Fruit fly (Drosophila melanogaster) whole organism, embryonic: ENCODE measurements around the gene mei-218.

ENCODE experiments used
- BEAF-32 ChIP-seq: fragments of 200-800 bp; sonication (Bioruptor generic); optimal IDR thresholded peaks from 3 replicates; lab custom pipeline; 2017; ENCODE audit warnings: missing biosample characterization, missing genetic modification characterization, mild to moderate bottlenecking, moderate library complexity, missing genetic modification reagents
- CG11723 ChIP-seq: fragments of 200-800 bp; sonication (Bioruptor generic); optimal IDR thresholded peaks from 2 replicates; lab custom pipeline; 2017; ENCODE audit warnings: missing biosample characterization, mild to moderate bottlenecking, missing genetic modification characterization
- CG12659 ChIP-seq: fragments of 200-800 bp; sonication (Bioruptor generic); optimal IDR thresholded peaks from 3 replicates; lab custom pipeline; 2017; ENCODE audit warnings: mild to moderate bottlenecking, missing biosample characterization, missing genetic modification reagents, missing genetic modification characterization
- CG14441 ChIP-seq: fragments of 200-800 bp; sonication (Bioruptor generic); IDR thresholded peaks from 2 replicates; pipeline ENCODE4 v1.3.6; 2022; ENCODE audit warnings: missing biosample characterization, missing genetic modification characterization
- CG1603 ChIP-seq: fragments of 200-800 bp; sonication (Bioruptor generic); optimal IDR thresholded peaks from 2 replicates; lab custom pipeline; 2019; ENCODE audit warnings: missing biosample characterization, mild to moderate bottlenecking, missing genetic modification characterization, moderate library complexity
- CG33213 ChIP-seq: fragments of 200-800 bp; sonication (Bioruptor generic); optimal IDR thresholded peaks from 3 replicates; lab custom pipeline; 2016; ENCODE audit warnings: missing biosample characterization, missing genetic modification characterization
- CG34224 ChIP-seq: fragments of 200-800 bp; sonication (Bioruptor generic); IDR thresholded peaks from 3 replicates; pipeline ENCODE4 v1.3.6; 2022; ENCODE audit warnings: missing biosample characterization, missing genetic modification characterization; ENCODE audit not compliant: partially characterized antibody
- CG34376 ChIP-seq: fragments of 200-800 bp; sonication (Bioruptor generic); optimal IDR thresholded peaks from 2 replicates; lab custom pipeline; 2018; ENCODE audit warnings: missing biosample characterization, mild to moderate bottlenecking, missing genetic modification characterization
- CG3838 ChIP-seq: fragments of 200-800 bp; sonication (Bioruptor generic); optimal IDR thresholded peaks from 3 replicates; lab custom pipeline; 2016; ENCODE audit warnings: missing biosample characterization, missing genetic modification characterization
- CG4282 ChIP-seq: fragments of 200-800 bp; sonication (Bioruptor generic); optimal IDR thresholded peaks from 2 replicates; lab custom pipeline; 2016; ENCODE audit warnings: missing biosample characterization, missing genetic modification characterization
- CG4360 ChIP-seq: fragments of 200-800 bp; sonication (Bioruptor generic); IDR thresholded peaks from 2 replicates; pipeline ENCODE4 v1.3.6; 2022; ENCODE audit warnings: missing biosample characterization, missing genetic modification characterization
- CG6791 ChIP-seq: fragments of 200-800 bp; sonication (Bioruptor generic); IDR thresholded peaks from 3 replicates; pipeline ENCODE4 v1.3.6; 2022; ENCODE audit warnings: missing biosample characterization, missing genetic modification characterization; ENCODE audit not compliant: partially characterized antibody
- CG7987 ChIP-seq: fragments of 200-800 bp; sonication (Bioruptor generic); optimal IDR thresholded peaks from 2 replicates; lab custom pipeline; 2018; ENCODE audit warnings: missing biosample characterization, mild to moderate bottlenecking, missing genetic modification characterization, moderate library complexity
- CG8388 ChIP-seq: fragments of 200-800 bp; sonication (Bioruptor generic); optimal IDR thresholded peaks from 2 replicates; lab custom pipeline; 2019; ENCODE audit warnings: missing biosample characterization, mild to moderate bottlenecking, missing genetic modification characterization, moderate library complexity
- CG9932 ChIP-seq: fragments of 200-800 bp; sonication (Bioruptor generic); IDR thresholded peaks from 2 replicates; pipeline ENCODE4 v1.3.6; 2022; ENCODE audit warnings: missing biosample characterization, missing genetic modification characterization
- CrebB ChIP-seq: fragments of 200-800 bp; sonication (Bioruptor generic); optimal IDR thresholded peaks from 3 replicates; lab custom pipeline; 2018; ENCODE audit warnings: missing biosample characterization, mild to moderate bottlenecking, missing genetic modification characterization
- Dek ChIP-seq: fragments of 200-800 bp; sonication (Bioruptor generic); optimal IDR thresholded peaks from 3 replicates; lab custom pipeline; 2019; ENCODE audit warnings: missing biosample characterization, mild to moderate bottlenecking, missing genetic modification characterization, moderate library complexity
- Dll ChIP-seq: fragments of 200-800 bp; sonication (Bioruptor generic); IDR thresholded peaks from 4 replicates; pipeline ENCODE4 v1.3.6; 2022; ENCODE audit warnings: missing biosample characterization, missing genetic modification characterization; ENCODE audit not compliant: partially characterized antibody
- Dp ChIP-seq: fragments of 200-800 bp; sonication (Bioruptor generic); optimal IDR thresholded peaks from 2 replicates; lab custom pipeline; 2018; ENCODE audit warnings: missing biosample characterization, mild to moderate bottlenecking, missing genetic modification characterization, moderate library complexity
- E2f2 ChIP-seq: fragments of 200-800 bp; sonication (Bioruptor generic); IDR thresholded peaks from 2 replicates; pipeline ENCODE4 v1.3.6; 2022; ENCODE audit warnings: missing biosample characterization, missing genetic modification characterization
- Gug ChIP-seq: fragments of 200-800 bp; sonication (Bioruptor generic); IDR thresholded peaks from 4 replicates; pipeline ENCODE4 v1.3.6; 2022; ENCODE audit warnings: missing biosample characterization, missing genetic modification characterization
- HLH4C ChIP-seq: fragments of 200-800 bp; sonication (Bioruptor generic); IDR thresholded peaks from 3 replicates; pipeline ENCODE4 v1.3.6; 2022; ENCODE audit warnings: missing biosample characterization, missing genetic modification characterization; ENCODE audit not compliant: partially characterized antibody
- Hr39 ChIP-seq: fragments of >200 bp; optimal IDR thresholded peaks from 2 replicates; lab custom pipeline; 2017
- Lhr ChIP-seq: fragments of 200-800 bp; sonication (Bioruptor generic); optimal IDR thresholded peaks from 3 replicates; lab custom pipeline; 2017; ENCODE audit warnings: mild to moderate bottlenecking, missing biosample characterization, missing genetic modification reagents, missing genetic modification characterization
- Lpt ChIP-seq: fragments of >200 bp; optimal IDR thresholded peaks from 2 replicates; lab custom pipeline; 2018; ENCODE audit warnings: missing biosample characterization, missing genetic modification characterization
- MBD-R2 ChIP-seq: fragments of 200-800 bp; sonication (Bioruptor generic); IDR thresholded peaks from 2 replicates; pipeline ENCODE4 v1.3.6; 2022; ENCODE audit warnings: missing biosample characterization, missing genetic modification characterization
- MESR4 ChIP-seq: fragments of 200-800 bp; sonication (Bioruptor generic); optimal IDR thresholded peaks from 2 replicates; lab custom pipeline; 2018; ENCODE audit warnings: missing biosample characterization, mild to moderate bottlenecking, missing genetic modification characterization, moderate library complexity
- Opbp ChIP-seq: fragments of 200-800 bp; sonication (Bioruptor generic); IDR thresholded peaks from 3 replicates; pipeline ENCODE4 v1.3.6; 2022; ENCODE audit warnings: missing biosample characterization, missing genetic modification characterization; ENCODE audit not compliant: partially characterized antibody
- Side ChIP-seq: fragments of 200-800 bp; sonication (Bioruptor generic); optimal IDR thresholded peaks from 2 replicates; lab custom pipeline; 2016; ENCODE audit warnings: missing biosample characterization, missing genetic modification characterization
- Sin3A ChIP-seq: fragments of >200 bp; optimal IDR thresholded peaks from 2 replicates; lab custom pipeline; 2018
- Sry-δ ChIP-seq: fragments of 200-800 bp; sonication (Bioruptor generic); optimal IDR thresholded peaks from 2 replicates; lab custom pipeline; 2016; ENCODE audit warnings: missing biosample characterization, missing genetic modification characterization
- btn ChIP-seq: fragments of 200-800 bp; sonication (Bioruptor generic); optimal IDR thresholded peaks from 2 replicates; lab custom pipeline; 2016; ENCODE audit warnings: missing biosample characterization, missing genetic modification characterization
- chm ChIP-seq: fragments of 200-800 bp; sonication (Bioruptor generic); IDR thresholded peaks from 2 replicates; pipeline ENCODE4 v1.3.6; 2022; ENCODE audit warnings: missing biosample characterization, missing genetic modification characterization
- da ChIP-seq: fragments of 200-800 bp; sonication (Bioruptor generic); optimal IDR thresholded peaks from 2 replicates; lab custom pipeline; 2016; ENCODE audit warnings: missing biosample characterization, missing genetic modification characterization
- emc ChIP-seq: fragments of 200-800 bp; sonication (Bioruptor generic); optimal IDR thresholded peaks from 2 replicates; lab custom pipeline; 2016; ENCODE audit warnings: missing biosample characterization, missing genetic modification characterization
- gfzf ChIP-seq: fragments of 200-800 bp; sonication (Bioruptor generic); optimal IDR thresholded peaks from 2 replicates; lab custom pipeline; 2016; ENCODE audit warnings: missing biosample characterization, mild to moderate bottlenecking, missing genetic modification characterization, moderate library complexity
- grn ChIP-seq: fragments of 200-800 bp; sonication (Bioruptor generic); optimal IDR thresholded peaks from 3 replicates; lab custom pipeline; 2017; ENCODE audit warnings: missing biosample characterization, missing genetic modification characterization
- ham ChIP-seq: fragments of 200-800 bp; sonication (Bioruptor generic); IDR thresholded peaks from 2 replicates; pipeline ENCODE4 v1.3.6; 2022; ENCODE audit warnings: missing biosample characterization, missing genetic modification characterization
- hbn ChIP-seq: fragments of 200-800 bp; sonication (Bioruptor generic); IDR thresholded peaks from 2 replicates; pipeline ENCODE4 v1.3.6; 2022; ENCODE audit warnings: missing biosample characterization, missing genetic modification characterization; ENCODE audit not compliant: partially characterized antibody
- mam ChIP-seq: fragments of 200-800 bp; sonication (Bioruptor generic); optimal IDR thresholded peaks from 3 replicates; lab custom pipeline; 2016; ENCODE audit warnings: missing biosample characterization, missing genetic modification characterization
- nmo ChIP-seq: fragments of 200-800 bp; sonication (Bioruptor generic); optimal IDR thresholded peaks from 2 replicates; lab custom pipeline; 2018; ENCODE audit warnings: missing biosample characterization, mild to moderate bottlenecking, missing genetic modification characterization, moderate library complexity
- nom ChIP-seq: fragments of 200-800 bp; sonication (Bioruptor generic); optimal IDR thresholded peaks from 2 replicates; lab custom pipeline; 2017; ENCODE audit warnings: missing biosample characterization, missing genetic modification characterization, mild to moderate bottlenecking, moderate library complexity, missing genetic modification reagents
- ro ChIP-seq: fragments of 200-800 bp; sonication (Bioruptor generic); IDR thresholded peaks from 2 replicates; pipeline ENCODE4 v1.3.6; 2022; ENCODE audit warnings: missing biosample characterization, missing genetic modification characterization
- sens ChIP-seq: fragments of 200-800 bp; sonication (Bioruptor generic); peaks from one replicate; lab custom pipeline; 2016; ENCODE audit warnings: missing biosample characterization, missing genetic modification characterization
- sens-2 ChIP-seq: fragments of 200-800 bp; sonication (Bioruptor generic); IDR thresholded peaks from 2 replicates; pipeline ENCODE4 v1.3.6; 2022; ENCODE audit warnings: missing biosample characterization, missing genetic modification characterization
- sna ChIP-seq: fragments of 200-800 bp; sonication (Bioruptor generic); IDR thresholded peaks from 2 replicates; pipeline ENCODE4 v1.3.6; 2022; ENCODE audit warnings: missing biosample characterization, missing genetic modification characterization; ENCODE audit not compliant: partially characterized antibody
- sob ChIP-seq: fragments of 200-800 bp; sonication (Bioruptor generic); IDR thresholded peaks from 2 replicates; pipeline ENCODE4 v1.3.6; 2022; ENCODE audit warnings: missing biosample characterization, missing genetic modification characterization
- vvl ChIP-seq: fragments of 200-800 bp; sonication (Bioruptor generic); IDR thresholded peaks from 2 replicates; pipeline ENCODE4 v1.3.6; 2022; ENCODE audit warnings: missing biosample characterization, missing genetic modification characterization

mei-218 gene

dm6 chrX:17160396-17161040 lies 17.7 kb upstream of the mei-218 start (continued):
- TF ChIP-seq Lpt (GFP tag; lab: Kevin White, UChicago) (no peak), CG3838 (GFP tag; lab: Kevin White, UChicago) (peak; percentile 2), CG14441 (GFP tag; lab: Robert Waterston, UW) (no peak), Dll (GFP tag; lab: Robert Waterston, UW) (no peak), CG4360 (GFP tag; lab: Robert Waterston, UW) (peak; percentile 98), Hr39 (lab: Kevin White, UChicago) (no peak), CG34376 (GFP tag; lab: Kevin White, UChicago) (no peak), hbn (GFP tag; lab: Robert Waterston, UW) (0 out of 2 replicates have a peak, but pooled peaks have one; percentile 20), Dek (no peak), da (GFP tag; lab: Kevin White, UChicago) (peak; percentile 25), sens (GFP tag; lab: Kevin White, UChicago) (peak; percentile 75), btn (no peak)

dm6 chrX:17159819-17160218 lies 17.0 kb upstream of the mei-218 start, which contains the start of gene baz:
Gene baz, plus strand, starts transcription at chrX:17160006.
- TF ChIP-seq CG4282 (GFP tag; lab: Kevin White, UChicago): no peak
- TF ChIP-seq CG12659: peak; percentile 53
- peak; percentile 82 for TF ChIP-seq hbn (GFP tag; lab: Robert Waterston, UW)
- peak; percentile 76 for TF ChIP-seq chm (GFP tag; lab: Robert Waterston, UW)
- no peak for TF ChIP-seq Gug (GFP tag; lab: Robert Waterston, UW)
- TF ChIP-seq MBD-R2 (GFP tag; lab: Robert Waterston, UW): peak; percentile 54; the same call in 1 of the 2 replicates
- peak; percentile 77 for TF ChIP-seq HLH4C (GFP tag; lab: Robert Waterston, UW)
- no peak for TF ChIP-seq mam
- peak; percentile 95 for TF ChIP-seq E2f2 (GFP tag; lab: Robert Waterston, UW)
- peak; percentile 90 for TF ChIP-seq BEAF-32 (GFP tag; lab: Kevin White, UChicago)
- TF ChIP-seq sna (GFP tag; lab: Robert Waterston, UW): peak; percentile 61
- TF ChIP-seq emc (GFP tag; lab: Kevin White, UChicago): no peak
- no peak for TF ChIP-seq ham (GFP tag; lab: Robert Waterston, UW)
- no peak for TF ChIP-seq CG8388 (GFP tag; lab: Kevin White, UChicago)
- no peak for TF ChIP-seq Side (GFP tag; lab: Kevin White, UChicago)
- TF ChIP-seq Opbp: peak; percentile 92
- TF ChIP-seq CG6791 (GFP tag; lab: Robert Waterston, UW): peak; percentile 93
- peak; percentile 81 for TF ChIP-seq CG34224
- TF ChIP-seq nom: peak; percentile 13
- peak; percentile 24 for TF ChIP-seq grn (GFP tag; lab: Kevin White, UChicago)
- peak; percentile 27 for TF ChIP-seq CG33213
- TF ChIP-seq Dp (GFP tag; lab: Kevin White, UChicago): peak; percentile 88
- TF ChIP-seq CrebB: peak; percentile 37
- peak; percentile 78 for TF ChIP-seq CG1603 (tag; lab: Kevin White, UChicago)
- TF ChIP-seq Lhr (GFP tag; lab: Kevin White, UChicago): peak; percentile 50
- TF ChIP-seq vvl (GFP tag; lab: Robert Waterston, UW): peak; percentile 60; the same call in 1 of the 2 replicates
- no peak for TF ChIP-seq ro (GFP tag; lab: Robert Waterston, UW)
- peak; percentile 94 for TF ChIP-seq Sry-δ (GFP tag; lab: Kevin White, UChicago)
- peak; percentile 19 for TF ChIP-seq CG7987 (GFP tag; lab: Kevin White, UChicago)
- TF ChIP-seq nmo: peak; percentile 41
- peak; percentile 81 for TF ChIP-seq Dll (GFP tag; lab: Robert Waterston, UW)
- TF ChIP-seq CG11723 (GFP tag; lab: Kevin White, UChicago): no peak
- peak; percentile 21 for TF ChIP-seq Sin3A (lab: Kevin White, UChicago)
- peak; percentile 36 for TF ChIP-seq MESR4 (GFP tag; lab: Kevin White, UChicago)
- peak; percentile 35; the same call in 1 of the 2 replicates for TF ChIP-seq CG9932 (GFP tag; lab: Robert Waterston, UW)
- peak; percentile 53; the same call in 1 of the 2 replicates for TF ChIP-seq sob (GFP tag; lab: Robert Waterston, UW)
- peak; percentile 91 for TF ChIP-seq gfzf (GFP tag; lab: Kevin White, UChicago)
- no peak for TF ChIP-seq sens-2 (GFP tag; lab: Robert Waterston, UW)
